Worm (Caenorhabditis elegans): Measurements from ENCODE around the gene par-5.

The par-5 gene

DNA sequence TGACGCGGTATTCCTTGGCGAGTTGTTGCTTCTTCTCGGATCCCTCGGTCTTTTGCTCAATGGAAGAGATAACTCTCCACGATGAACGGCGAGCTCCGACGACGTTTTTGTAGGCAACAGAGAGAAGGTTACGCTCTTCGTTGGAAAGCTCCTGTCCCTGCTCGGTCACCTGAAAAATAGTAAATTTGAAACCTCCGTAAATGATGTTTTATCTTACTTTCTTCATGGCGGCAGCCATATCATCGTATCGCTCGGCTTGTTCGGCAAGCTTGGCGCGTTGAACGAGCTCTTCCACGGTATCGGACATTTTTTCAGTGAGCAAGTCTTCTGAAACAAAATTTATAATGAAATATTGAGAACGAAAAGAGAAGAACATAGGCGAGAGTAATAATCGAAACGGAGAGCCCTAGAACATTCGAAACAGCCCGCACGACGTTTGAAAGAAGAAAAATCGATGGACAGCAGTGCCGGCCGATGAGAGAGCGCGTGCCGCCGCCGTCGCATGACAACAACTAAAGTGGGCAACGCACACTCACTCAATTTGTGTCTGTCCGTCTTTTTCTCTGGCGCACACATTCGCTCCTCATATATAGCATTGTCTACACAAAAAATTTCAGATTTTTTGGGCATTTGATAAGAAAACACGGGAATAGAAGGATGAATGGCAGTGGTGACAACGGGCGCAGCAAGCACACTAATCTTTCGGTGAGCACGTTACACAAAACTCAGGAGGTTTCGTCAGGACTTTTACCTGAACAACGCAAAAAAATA is at the start of gene par-5, which contains the start of gene M117.3:
Gene par-5, minus strand, starts transcription at position 334 of the 771 bp plus-strand sequence.
Gene M117.3, plus strand, starts transcription at position 616 of the 771 bp plus-strand sequence.
- TF ChIP-seq F13C5.2 (tag; optimal IDR thresholded peaks at IDR 0.05): peak; percentile 52
- TF ChIP-seq ceh-36 (tag; optimal IDR thresholded peaks at IDR 0.05): no peak
- TF ChIP-seq tbx-11 (GFP tag; IDR thresholded peaks at IDR 0.05): peak; percentile 17; the same call in 1 of the 2 replicates

DNA sequence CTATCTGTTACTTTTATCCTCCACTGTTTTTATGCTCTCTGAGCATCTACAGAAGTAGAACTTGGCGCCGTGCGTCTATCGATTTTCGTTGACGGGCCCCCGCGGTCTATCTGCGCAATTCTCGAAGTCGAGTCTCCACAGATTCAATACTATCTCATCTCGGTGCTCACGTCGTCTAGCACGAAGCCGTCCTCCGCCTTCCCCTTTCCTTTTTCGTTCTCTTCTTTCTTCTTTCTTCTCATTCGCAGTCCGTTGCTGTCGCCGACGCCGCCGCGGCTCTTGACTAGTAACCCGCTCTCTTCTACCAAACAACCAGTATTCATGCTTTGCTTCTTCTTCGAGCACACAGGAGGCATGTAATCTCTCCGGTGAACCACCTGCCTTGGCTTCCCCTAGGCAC is 49.4 kb upstream of the par-5 start:
- TF ChIP-seq tbx-11 (GFP tag; IDR thresholded peaks at IDR 0.05): no peak
- 0 out of 2 replicates have a peak, but pooled peaks have one; percentile 41 for TF ChIP-seq scrt-1 (GFP tag; IDR thresholded peaks at IDR 0.05)
- TF ChIP-seq pes-1 (GFP tag; IDR thresholded peaks at IDR 0.05): no peak
- peak; percentile 32 for TF ChIP-seq aly-1 (tag; optimal IDR thresholded peaks at IDR 0.05)

DNA sequence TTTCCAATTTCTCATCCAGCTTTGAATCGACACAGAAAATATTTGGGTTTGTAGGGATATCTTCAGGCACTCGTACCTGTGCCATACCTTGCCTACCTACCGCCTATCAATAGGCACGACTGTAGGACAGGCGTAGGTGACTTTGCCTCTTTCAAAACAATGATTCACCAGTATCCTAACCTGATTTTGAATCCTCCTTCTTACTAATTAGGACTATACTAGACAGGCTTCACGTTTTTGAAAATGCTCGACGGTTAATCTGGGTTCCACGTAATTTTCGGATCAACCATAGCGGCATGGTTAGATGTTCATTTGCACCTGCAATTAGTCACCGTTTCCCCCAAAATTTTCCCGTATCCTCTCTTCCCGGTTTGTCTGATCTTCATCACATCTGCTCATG is 46.7 kb upstream of the par-5 start:
- TF ChIP-seq pes-1 (GFP tag; IDR thresholded peaks at IDR 0.05) (no peak), ama-1 (optimal IDR thresholded peaks at IDR 0.05) (no peak), tbx-11 (GFP tag; IDR thresholded peaks at IDR 0.05) (no peak), ceh-13 (GFP tag; optimal IDR thresholded peaks at IDR 0.05) (no peak), tbx-37 (GFP tag; conservative IDR thresholded peaks at IDR 0.05) (no peak), hnd-1 (tag; optimal IDR thresholded peaks at IDR 0.05) (no peak), sea-1 (GFP tag; conservative IDR thresholded peaks at IDR 0.05) (no peak), hmg-4 (GFP tag; optimal IDR thresholded peaks at IDR 0.05) (no peak)

DNA sequence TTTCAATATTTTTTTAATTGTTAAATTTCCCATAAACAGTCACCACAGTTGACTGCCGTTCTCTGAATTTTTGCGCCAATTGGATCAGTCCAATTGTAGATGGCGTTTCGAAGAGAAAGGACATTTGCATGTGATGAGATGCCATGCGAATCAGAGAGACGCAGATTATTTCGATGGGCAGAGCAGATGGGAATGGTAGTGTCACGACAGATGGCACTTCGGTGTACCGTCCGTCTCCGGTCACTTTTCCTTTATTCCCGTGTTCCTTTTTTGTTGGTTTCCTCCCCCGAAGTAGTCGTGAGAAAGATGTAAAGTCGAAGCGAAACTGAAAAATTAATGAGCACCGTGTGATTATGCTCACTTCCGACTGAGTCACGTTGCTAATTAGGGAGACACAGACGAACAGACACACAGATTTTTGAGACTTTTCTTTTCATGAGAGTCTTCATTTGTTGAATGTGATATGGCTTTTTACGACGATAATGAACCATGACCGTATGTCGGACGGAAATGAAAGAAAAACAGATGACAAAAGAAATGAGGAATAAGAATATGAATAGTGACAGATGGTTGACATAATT is 46.0 kb upstream of the par-5 start:
- TF ChIP-seq ets-7 (tag; optimal IDR thresholded peaks at IDR 0.05) (no peak), hmbx-1 (tag; optimal IDR thresholded peaks at IDR 0.05) (no peak), tbx-37 (GFP tag; conservative IDR thresholded peaks at IDR 0.05) (no peak), ceh-13 (GFP tag; optimal IDR thresholded peaks at IDR 0.05) (no peak), ama-1 (optimal IDR thresholded peaks at IDR 0.05) (no peak), tbx-11 (GFP tag; IDR thresholded peaks at IDR 0.05) (no peak), scrt-1 (GFP tag; IDR thresholded peaks at IDR 0.05) (no peak), flt-1 (GFP tag; IDR thresholded peaks at IDR 0.05) (no peak), F13C5.2 (tag; optimal IDR thresholded peaks at IDR 0.05) (no peak), sea-1 (GFP tag; conservative IDR thresholded peaks at IDR 0.05) (no peak), aly-1 (tag; optimal IDR thresholded peaks at IDR 0.05) (no peak), ceh-36 (tag; optimal IDR thresholded peaks at IDR 0.05) (no peak), hmg-4 (GFP tag; optimal IDR thresholded peaks at IDR 0.05) (no peak), B0310.2 (tag; optimal IDR thresholded peaks at IDR 0.05) (no peak), tra-4 (tag; optimal IDR thresholded peaks at IDR 0.05) (no peak), pes-1 (GFP tag; IDR thresholded peaks at IDR 0.05) (no peak), hnd-1 (tag; optimal IDR thresholded peaks at IDR 0.05) (no peak)

DNA sequence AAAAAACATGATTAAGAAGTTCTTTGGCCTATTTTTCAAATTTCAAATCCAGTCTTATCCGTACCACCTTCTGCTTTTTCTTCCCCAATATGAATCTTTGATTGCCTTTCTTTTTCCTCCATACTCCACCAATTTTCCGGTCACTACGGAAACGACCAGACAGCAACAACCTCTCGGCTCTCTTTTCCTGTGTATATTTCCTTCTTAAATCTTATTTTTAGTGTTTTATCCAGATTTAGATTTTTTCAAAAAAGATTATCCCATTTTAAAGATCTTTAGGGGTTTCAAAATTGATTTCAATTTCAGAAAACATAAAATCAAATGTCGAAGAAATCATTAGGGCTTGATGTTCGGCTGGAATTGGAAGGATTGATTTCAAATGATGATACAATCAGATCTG is 42.5 kb upstream of the par-5 start, which contains the start of gene trpa-1:
Gene trpa-1, plus strand, starts transcription at position 301 of the 400 bp plus-strand sequence.
- TF ChIP-seq tbx-11 (GFP tag; IDR thresholded peaks at IDR 0.05) (no peak), scrt-1 (GFP tag; IDR thresholded peaks at IDR 0.05) (no peak), ceh-13 (GFP tag; optimal IDR thresholded peaks at IDR 0.05) (no peak), hnd-1 (tag; optimal IDR thresholded peaks at IDR 0.05) (no peak), B0310.2 (tag; optimal IDR thresholded peaks at IDR 0.05) (no peak), F13C5.2 (tag; optimal IDR thresholded peaks at IDR 0.05) (no peak), hmbx-1 (tag; optimal IDR thresholded peaks at IDR 0.05) (no peak), hmg-4 (GFP tag; optimal IDR thresholded peaks at IDR 0.05) (no peak), flt-1 (GFP tag; IDR thresholded peaks at IDR 0.05) (no peak), ets-7 (tag; optimal IDR thresholded peaks at IDR 0.05) (no peak), ama-1 (optimal IDR thresholded peaks at IDR 0.05) (no peak), tbx-37 (GFP tag; conservative IDR thresholded peaks at IDR 0.05) (no peak), ceh-36 (tag; optimal IDR thresholded peaks at IDR 0.05) (no peak), pes-1 (GFP tag; IDR thresholded peaks at IDR 0.05) (no peak), aly-1 (tag; optimal IDR thresholded peaks at IDR 0.05) (no peak), tra-4 (tag; optimal IDR thresholded peaks at IDR 0.05) (no peak), sea-1 (GFP tag; conservative IDR thresholded peaks at IDR 0.05) (no peak)

DNA sequence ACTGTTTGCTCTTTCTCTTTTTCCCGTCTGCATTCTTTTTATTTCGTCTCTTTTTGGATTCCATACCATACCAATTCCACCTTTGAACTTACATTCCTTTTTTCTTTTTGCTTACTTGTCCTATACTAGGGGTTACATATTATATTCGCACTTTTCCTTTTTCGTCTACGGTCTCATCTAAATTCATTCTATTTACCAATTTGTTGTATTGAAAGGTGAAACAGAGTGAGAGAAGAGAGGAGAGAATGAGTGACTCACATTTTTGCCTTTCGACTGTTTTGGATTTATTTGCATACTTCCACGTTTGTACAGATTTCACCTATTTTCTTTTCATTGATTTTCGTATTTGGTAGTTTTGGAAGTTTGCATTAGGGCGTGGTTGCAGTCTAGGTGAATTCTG is 41.7 kb upstream of the par-5 start:
- no peak for TF ChIP-seq ceh-36 (tag; optimal IDR thresholded peaks at IDR 0.05)
- TF ChIP-seq aly-1 (tag; optimal IDR thresholded peaks at IDR 0.05): no peak
- no peak for TF ChIP-seq F13C5.2 (tag; optimal IDR thresholded peaks at IDR 0.05)
- no peak for TF ChIP-seq hmg-4 (GFP tag; optimal IDR thresholded peaks at IDR 0.05)
- TF ChIP-seq tra-4 (tag; optimal IDR thresholded peaks at IDR 0.05): no peak
- no peak for TF ChIP-seq hnd-1 (tag; optimal IDR thresholded peaks at IDR 0.05)
- no peak for TF ChIP-seq flt-1 (GFP tag; IDR thresholded peaks at IDR 0.05)

DNA sequence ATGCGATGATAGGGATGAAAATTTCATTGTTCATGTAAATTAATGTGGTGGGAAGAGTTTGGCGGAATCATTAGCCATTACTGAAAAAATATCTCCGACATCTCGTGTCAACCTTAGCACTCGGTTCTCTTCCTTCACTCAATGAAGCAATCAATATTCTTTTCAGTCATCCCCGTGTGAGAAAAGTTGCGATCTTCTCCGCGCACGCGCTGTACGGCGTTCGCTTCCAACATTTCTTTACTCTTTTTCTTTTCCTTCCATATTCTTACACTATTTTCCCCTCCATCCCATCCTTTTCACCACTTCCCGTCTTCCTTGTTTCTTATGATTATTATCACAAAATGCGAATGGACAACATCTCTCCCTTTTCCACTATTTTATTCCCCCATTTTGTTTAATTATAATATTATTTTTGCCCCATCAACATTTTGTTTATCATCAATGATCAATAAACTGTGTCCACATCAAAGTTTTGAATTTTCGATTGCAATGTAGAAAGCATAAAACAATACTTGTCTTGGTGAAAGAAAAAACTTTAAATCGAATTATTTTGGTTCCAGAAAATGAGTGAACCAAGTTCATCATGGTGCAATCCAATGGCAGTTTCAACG is 38.4 kb upstream of the par-5 start, which contains the start of gene mob-1:
Gene mob-1, plus strand, starts transcription at position 561 of the 611 bp plus-strand sequence.
- TF ChIP-seq tbx-11 (GFP tag; IDR thresholded peaks at IDR 0.05): no peak
- no peak for TF ChIP-seq scrt-1 (GFP tag; IDR thresholded peaks at IDR 0.05)
- no peak for TF ChIP-seq B0310.2 (tag; optimal IDR thresholded peaks at IDR 0.05)
- no peak for TF ChIP-seq tra-4 (tag; optimal IDR thresholded peaks at IDR 0.05)
- no peak for TF ChIP-seq ama-1 (optimal IDR thresholded peaks at IDR 0.05)
- no peak for TF ChIP-seq aly-1 (tag; optimal IDR thresholded peaks at IDR 0.05)
- TF ChIP-seq tbx-37 (GFP tag; conservative IDR thresholded peaks at IDR 0.05): no peak
- no peak for TF ChIP-seq ets-7 (tag; optimal IDR thresholded peaks at IDR 0.05)
- TF ChIP-seq ceh-36 (tag; optimal IDR thresholded peaks at IDR 0.05): no peak

Data from whole organism, early embryonic.